Worm (Caenorhabditis elegans) whole organism, early embryonic: ENCODE data around the gene H38K22.9.

Experiments
- B0310.2 ChIP-seq: sonication (generic microtip); optimal IDR thresholded peaks from 2 replicates; lab custom pipeline; 2016; ENCODE audit warnings: mild to moderate bottlenecking, missing genetic modification characterization, missing compliant biosample characterization
- F13C5.2 ChIP-seq: sonication (generic microtip); optimal IDR thresholded peaks from 2 replicates; lab custom pipeline; 2017; ENCODE audit warnings: mild to moderate bottlenecking, missing genetic modification characterization, inconsistent platforms, missing compliant biosample characterization
- ama-1 ChIP-seq: fragments of 150-350 bp; optimal IDR thresholded peaks from 2 replicates; lab custom pipeline; 2014
- flt-1 ChIP-seq: fragments of 200-800 bp; sonication (Bioruptor generic); IDR thresholded peaks from 2 replicates; pipeline ENCODE4 v1.3.6; 2022; ENCODE audit warnings: missing genetic modification characterization, missing compliant biosample characterization

DNA sequence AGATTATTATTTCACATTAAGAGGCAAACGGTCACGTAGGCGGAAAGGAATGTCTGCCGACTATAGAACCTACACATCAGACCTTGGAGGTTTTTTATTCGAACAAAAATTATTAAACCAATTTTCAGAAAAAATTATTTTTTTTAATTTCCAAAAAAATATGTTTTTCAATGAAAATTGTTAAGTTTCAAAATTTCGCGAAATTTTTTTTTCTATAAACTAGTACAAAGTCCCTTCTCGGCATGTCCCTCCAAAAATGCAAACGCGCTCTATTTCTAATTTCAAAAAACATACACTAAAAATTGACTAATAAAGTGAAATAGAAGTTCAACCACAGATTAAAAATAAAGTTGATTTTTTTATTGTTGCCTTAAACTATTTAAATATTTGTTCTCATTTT lies 41.0 kb downstream of the H38K22.9 start, which contains the start of gene ckb-1:
- TF ChIP-seq ama-1 (lab: Kevin White, UChicago) (no peak), B0310.2 (tag; lab: Kevin White, UChicago) (no peak), F13C5.2 (tag; lab: Kevin White, UChicago) (no peak), flt-1 (GFP tag; lab: Robert Waterston, UW) (no peak)
